Worm (Caenorhabditis elegans) whole organism, mixed stage, embryonic: Measurements from ENCODE around the gene str-240.

ENCODE experiments used
- M03D4.4 ChIP-seq: sonication (generic microtip); optimal IDR thresholded peaks from 2 replicates; lab custom pipeline; 2017; ENCODE audit warnings: mild to moderate bottlenecking, missing genetic modification characterization, missing compliant biosample characterization
- blmp-1 ChIP-seq: fragments of 150-350 bp; optimal IDR thresholded peaks from 2 replicates; lab custom pipeline; 2014; ENCODE audit warnings: missing biosample characterization, missing genetic modification characterization
- ceh-39 ChIP-seq: fragments of 150-350 bp; optimal IDR thresholded peaks from 2 replicates; lab custom pipeline; 2014; ENCODE audit warnings: missing biosample characterization, missing genetic modification characterization
- ceh-43 ChIP-seq: fragments of 200-800 bp; sonication (Bioruptor generic); optimal IDR thresholded peaks from 2 replicates; lab custom pipeline; 2018; ENCODE audit warnings: mild to moderate bottlenecking, missing genetic modification characterization, moderate library complexity, missing compliant biosample characterization
- ceh-83 ChIP-seq: fragments of 200-800 bp; sonication (Bioruptor generic); optimal IDR thresholded peaks from 2 replicates; lab custom pipeline; 2018; ENCODE audit warnings: mild to moderate bottlenecking, missing genetic modification characterization, missing compliant biosample characterization
- cnd-1 ChIP-seq: fragments of 200-800 bp; sonication (Bioruptor generic); optimal IDR thresholded peaks from 2 replicates; lab custom pipeline; 2018; ENCODE audit warnings: mild to moderate bottlenecking, missing genetic modification characterization, missing compliant biosample characterization
- drap-1 ChIP-seq: fragments of 200-800 bp; sonication (Bioruptor generic); optimal IDR thresholded peaks from 3 replicates; lab custom pipeline; 2018; ENCODE audit warnings: mild to moderate bottlenecking, missing genetic modification characterization, missing compliant biosample characterization
- elt-1 ChIP-seq: sonication (generic microtip); optimal IDR thresholded peaks from 2 replicates; lab custom pipeline; 2017; ENCODE audit warnings: missing genetic modification characterization, mild to moderate bottlenecking, missing compliant biosample characterization, antibody characterized with exemption, moderate library complexity, borderline replicate concordance; ENCODE audit not compliant: insufficient read depth
- elt-3 ChIP-seq: fragments of 150-350 bp; optimal IDR thresholded peaks from 2 replicates; lab custom pipeline; 2014; ENCODE audit warnings: missing biosample characterization, missing genetic modification characterization
- ham-2 ChIP-seq: fragments of 200-800 bp; sonication (Bioruptor generic); optimal IDR thresholded peaks from 2 replicates; lab custom pipeline; 2018; ENCODE audit warnings: mild to moderate bottlenecking, missing genetic modification characterization, missing compliant biosample characterization
- hlh-1 ChIP-seq: fragments of 150-350 bp; optimal IDR thresholded peaks from 2 replicates; lab custom pipeline; 2014; ENCODE audit warnings: missing biosample characterization, missing genetic modification reagents, missing genetic modification characterization
- lin-13 ChIP-seq: fragments of 150-350 bp; optimal IDR thresholded peaks from 2 replicates; lab custom pipeline; 2014; ENCODE audit warnings: missing biosample characterization, missing genetic modification characterization
- lsy-2 ChIP-seq: fragments of 150-350 bp; optimal IDR thresholded peaks from 2 replicates; lab custom pipeline; 2014; ENCODE audit warnings: missing biosample characterization, missing genetic modification characterization
- mab-5 ChIP-seq: fragments of 150-350 bp; optimal IDR thresholded peaks from 2 replicates; lab custom pipeline; 2014; ENCODE audit warnings: missing biosample characterization, missing genetic modification characterization
- mep-1 ChIP-seq: fragments of 150-350 bp; optimal IDR thresholded peaks from 2 replicates; lab custom pipeline; 2017; ENCODE audit warnings: missing biosample characterization, missing genetic modification reagents, missing genetic modification characterization, inconsistent platforms
- mls-2 ChIP-seq: sonication (generic microtip); optimal IDR thresholded peaks from 2 replicates; lab custom pipeline; 2016; ENCODE audit warnings: mild to moderate bottlenecking, missing genetic modification characterization, moderate library complexity, missing compliant biosample characterization
- nhr-12 ChIP-seq: fragments of 150-350 bp; optimal IDR thresholded peaks from 2 replicates; lab custom pipeline; 2014; ENCODE audit warnings: missing biosample characterization, missing genetic modification characterization
- nhr-2 ChIP-seq: fragments of 150-350 bp; optimal IDR thresholded peaks from 2 replicates; lab custom pipeline; 2014; ENCODE audit warnings: missing biosample characterization, missing genetic modification characterization
- nhr-237 ChIP-seq: fragments of 150-350 bp; optimal IDR thresholded peaks from 2 replicates; lab custom pipeline; 2014; ENCODE audit warnings: missing biosample characterization, missing genetic modification characterization
- nhr-28 ChIP-seq: fragments of 150-350 bp; optimal IDR thresholded peaks from 2 replicates; lab custom pipeline; 2014; ENCODE audit warnings: missing biosample characterization, missing genetic modification characterization
- nhr-76 ChIP-seq: sonication (generic microtip); optimal IDR thresholded peaks from 2 replicates; lab custom pipeline; 2017; ENCODE audit warnings: missing biosample characterization, missing genetic modification characterization
- pha-4 ChIP-seq: fragments of 150-350 bp; optimal IDR thresholded peaks from 2 replicates; lab custom pipeline; 2018; ENCODE audit warnings: missing biosample characterization, missing genetic modification reagents, missing genetic modification characterization
- sem-2 ChIP-seq: fragments of 200-800 bp; sonication (Bioruptor generic); optimal IDR thresholded peaks from 2 replicates; lab custom pipeline; 2018; ENCODE audit warnings: mild to moderate bottlenecking, missing genetic modification characterization, missing compliant biosample characterization
- snpc-4 ChIP-seq: fragments of 150-350 bp; optimal IDR thresholded peaks from 2 replicates; lab custom pipeline; 2014; ENCODE audit warnings: missing biosample characterization, missing genetic modification characterization
- sptf-1 ChIP-seq: sonication (generic microtip); optimal IDR thresholded peaks from 2 replicates; lab custom pipeline; 2017; ENCODE audit warnings: mild to moderate bottlenecking, missing genetic modification characterization, moderate library complexity, missing compliant biosample characterization
- tbx-8 ChIP-seq: fragments of 200-800 bp; sonication (Bioruptor generic); optimal IDR thresholded peaks from 2 replicates; lab custom pipeline; 2018; ENCODE audit warnings: mild to moderate bottlenecking, missing genetic modification characterization, moderate library complexity, missing compliant biosample characterization
- unc-39 ChIP-seq: fragments of 150-350 bp; optimal IDR thresholded peaks from 2 replicates; lab custom pipeline; 2014; ENCODE audit warnings: missing biosample characterization, missing genetic modification characterization
- zip-8 ChIP-seq: fragments of 150-350 bp; optimal IDR thresholded peaks from 2 replicates; lab custom pipeline; 2014; ENCODE audit warnings: missing biosample characterization, missing genetic modification characterization
- ztf-11 ChIP-seq: fragments of 150-350 bp; optimal IDR thresholded peaks from 2 replicates; lab custom pipeline; 2014; ENCODE audit warnings: missing biosample characterization, missing genetic modification characterization

Gene str-240

DNA sequence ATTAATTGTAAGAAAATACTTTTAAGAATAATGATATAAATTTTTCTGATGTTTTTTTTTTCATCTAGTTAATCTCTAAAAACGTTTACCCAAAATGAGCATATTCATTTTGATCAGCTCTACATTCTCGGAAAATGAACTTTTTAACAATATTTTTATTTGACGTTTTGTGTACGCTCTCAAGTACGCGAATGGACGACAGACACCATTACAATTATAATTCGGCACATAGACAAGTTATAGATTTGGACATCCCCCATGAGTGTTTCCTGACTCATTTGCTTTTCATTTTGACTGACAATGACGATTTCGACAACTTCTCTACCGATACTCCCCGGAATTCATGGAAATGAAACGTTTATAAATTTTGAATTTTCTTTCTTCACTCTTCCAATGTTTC, 22.6 kb downstream of the str-240 start, which contains the start of gene sru-27:
Gene sru-27 (plus strand): TSS at position 301 of the 400 bp plus-strand sequence.
- TF ChIP-seq nhr-76 (no peak), sem-2 (GFP tag; lab: Kevin White, UChicago) (no peak), ceh-39 (tag; lab: Kevin White, UChicago) (no peak), ztf-11 (tag; lab: Kevin White, UChicago) (no peak)
- TF ChIP-seq, all 35 proteins: peak for 0

DNA sequence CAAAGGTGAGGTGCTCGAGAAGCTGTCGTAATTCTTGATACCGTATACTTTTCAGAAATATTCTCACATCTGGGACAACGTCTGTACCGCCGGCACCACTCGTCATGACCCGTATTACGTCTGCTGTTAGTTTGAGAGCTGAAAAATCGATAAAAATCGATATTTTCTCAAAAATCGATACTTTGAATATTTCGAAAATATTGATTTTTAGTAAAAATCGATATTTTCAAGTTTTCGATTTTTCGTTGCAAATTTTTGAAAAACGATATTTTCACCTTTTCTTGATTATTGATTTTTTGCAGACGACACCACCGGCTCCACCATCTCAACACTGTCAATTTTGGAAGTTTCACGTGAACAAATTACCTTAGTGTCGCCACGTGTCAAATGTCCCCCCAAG, 26.0 kb downstream of the str-240 start:
- no peak for TF ChIP-seq sem-2 (GFP tag; lab: Kevin White, UChicago)
- no peak for TF ChIP-seq elt-3 (tag; lab: Kevin White, UChicago)
- TF ChIP-seq sptf-1: no peak
- no peak for TF ChIP-seq lin-13
- TF ChIP-seq lsy-2: no peak
- no peak for TF ChIP-seq nhr-76
- no peak for TF ChIP-seq ceh-43 (GFP tag; lab: Kevin White, UChicago)
- no peak for TF ChIP-seq zip-8
- TF ChIP-seq blmp-1 (tag; lab: Kevin White, UChicago): no peak
- no peak for TF ChIP-seq ham-2 (GFP tag; lab: Kevin White, UChicago)
- TF ChIP-seq drap-1 (GFP tag; lab: Kevin White, UChicago): no peak
- no peak for TF ChIP-seq mep-1

DNA sequence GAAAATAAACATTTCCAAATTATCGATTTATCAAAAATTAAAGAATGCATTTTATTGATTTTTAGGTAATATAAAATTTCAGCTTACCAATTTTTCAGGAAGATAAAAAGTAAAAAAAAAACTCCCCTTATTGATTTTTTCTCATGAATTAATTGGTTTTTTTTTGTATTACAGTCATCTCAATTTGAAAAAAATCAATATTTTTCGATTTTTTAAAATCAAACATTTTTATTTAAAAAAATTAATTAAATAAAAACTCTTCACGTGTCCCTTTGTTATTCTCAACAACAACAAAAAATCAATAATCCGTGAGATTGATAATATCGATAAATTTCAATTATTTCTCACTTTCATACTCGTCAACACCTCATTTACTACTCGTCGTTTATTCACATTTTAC, 26.4 kb downstream of the str-240 start, which contains the start of gene C38C3.3:
Gene C38C3.3 (plus strand): TSS at position 301 of the 400 bp plus-strand sequence.
- TF ChIP-seq cnd-1 (tag; lab: Kevin White, UChicago) (no peak), nhr-12 (tag; lab: Kevin White, UChicago) (no peak), pha-4 (tag; lab: Kevin White, UChicago) (no peak), sem-2 (GFP tag; lab: Kevin White, UChicago) (no peak), sptf-1 (no peak)

DNA sequence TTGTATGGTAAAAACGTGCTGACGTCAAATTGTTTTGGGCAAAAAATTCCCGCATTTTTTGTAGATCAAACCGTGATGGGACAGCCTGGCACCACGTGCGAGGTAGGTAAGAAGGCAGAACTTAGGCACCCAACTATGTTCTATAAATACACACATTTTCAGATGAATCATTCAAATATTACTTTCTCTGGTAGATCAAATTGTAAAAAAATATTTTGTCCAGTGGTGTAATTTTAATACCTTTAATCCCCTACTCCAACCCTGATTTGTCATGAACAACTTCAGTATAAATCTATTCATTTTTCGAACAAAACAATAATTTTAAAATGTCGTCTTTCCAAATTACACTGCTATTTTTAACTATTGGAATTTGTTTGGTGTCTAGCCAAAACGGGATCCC, 27.3 kb downstream of the str-240 start, which contains the start of gene spig-7:
Gene spig-7 (plus strand): TSS at position 301 of the 400 bp plus-strand sequence.
- TF ChIP-seq elt-3 (tag; lab: Kevin White, UChicago) (no peak), unc-39 (tag; lab: Kevin White, UChicago) (no peak)

DNA sequence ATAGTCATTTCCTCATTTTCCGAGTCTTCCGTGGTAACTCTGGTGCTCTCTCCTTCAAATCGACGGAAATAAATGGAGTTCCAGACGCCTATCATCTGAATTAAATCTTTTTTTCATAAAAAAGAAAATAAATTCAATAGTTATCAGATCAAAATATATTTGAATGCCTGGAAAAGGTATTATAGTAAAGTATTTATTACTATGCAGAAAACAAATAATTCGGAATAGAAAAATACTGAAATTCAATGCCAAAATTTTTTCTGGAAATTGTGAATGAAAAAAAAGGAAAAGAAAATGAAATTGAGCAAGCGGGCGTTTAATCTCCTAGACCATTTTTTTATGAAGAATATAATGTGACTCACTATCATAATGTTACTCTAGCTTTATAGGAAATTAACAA, 30.2 kb downstream of the str-240 start, which contains the start of gene C38C3.6:
Gene C38C3.6 (minus strand): TSS at position 101 of the 400 bp plus-strand sequence.
- TF ChIP-seq ztf-11 (tag; lab: Kevin White, UChicago) (no peak), nhr-28 (tag; lab: Kevin White, UChicago) (no peak), mab-5 (tag; lab: Kevin White, UChicago) (no peak), ceh-83 (GFP tag; lab: Kevin White, UChicago) (no peak), sptf-1 (no peak)

DNA sequence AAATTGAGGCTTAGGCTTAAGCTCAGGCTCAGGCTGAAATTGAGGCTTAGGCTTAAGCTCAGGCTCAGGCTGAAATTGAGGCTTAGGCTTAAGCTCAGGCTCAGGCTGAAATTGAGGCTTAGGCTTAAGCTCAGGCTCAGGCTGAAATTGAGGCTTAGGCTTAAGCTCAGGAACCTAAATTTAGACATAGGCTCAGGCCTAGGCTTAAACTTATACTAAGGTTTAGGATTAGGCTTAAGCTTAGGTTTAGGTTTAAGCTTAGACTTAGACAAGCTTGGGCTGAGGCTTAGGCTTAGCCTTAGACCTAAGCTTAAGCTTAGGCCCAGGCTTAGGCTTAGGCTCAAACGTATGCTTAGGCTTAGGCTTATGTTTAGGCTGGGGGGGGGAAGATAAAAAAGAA, 30.9 kb downstream of the str-240 start:
- TF ChIP-seq ham-2 (GFP tag; lab: Kevin White, UChicago): peak; percentile 22

DNA sequence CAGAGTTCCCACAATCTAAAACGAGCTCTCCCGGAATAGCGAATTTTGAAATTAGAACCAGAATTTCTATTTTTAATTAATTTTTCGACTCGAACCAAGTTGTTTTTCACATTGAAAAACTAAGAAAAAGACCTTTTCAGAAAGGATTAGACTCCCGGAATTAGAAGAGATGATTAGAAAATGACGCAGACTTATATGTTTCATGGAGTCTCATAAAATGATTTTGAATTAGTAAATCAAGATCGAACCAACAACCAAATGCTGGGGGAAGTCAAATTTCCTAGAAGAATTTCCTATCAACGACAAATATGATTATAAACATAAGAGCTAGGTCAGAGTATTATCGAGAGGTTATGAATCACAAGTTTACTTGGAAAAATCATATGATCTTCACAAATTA, 33.1 kb downstream of the str-240 start:
- TF ChIP-seq M03D4.4: no peak
- TF ChIP-seq sptf-1: no peak
- TF ChIP-seq snpc-4 (tag; lab: Kevin White, UChicago): no peak
- no peak for TF ChIP-seq ham-2 (GFP tag; lab: Kevin White, UChicago)
- no peak for TF ChIP-seq nhr-237
- no peak for TF ChIP-seq nhr-2
- no peak for TF ChIP-seq ceh-83 (GFP tag; lab: Kevin White, UChicago)
- no peak for TF ChIP-seq mls-2 (tag; lab: Kevin White, UChicago)
- no peak for TF ChIP-seq nhr-12 (tag; lab: Kevin White, UChicago)
- TF ChIP-seq pha-4 (tag; lab: Kevin White, UChicago): no peak
- TF ChIP-seq nhr-28 (tag; lab: Kevin White, UChicago): no peak
- TF ChIP-seq elt-1 (tag; lab: Kevin White, UChicago): no peak
- TF ChIP-seq blmp-1 (tag; lab: Kevin White, UChicago): no peak
- no peak for TF ChIP-seq nhr-76
- no peak for TF ChIP-seq elt-3 (tag; lab: Kevin White, UChicago)
- TF ChIP-seq tbx-8 (GFP tag; lab: Kevin White, UChicago): no peak
- no peak for TF ChIP-seq hlh-1 (tag; lab: Kevin White, UChicago)
- TF ChIP-seq sem-2 (GFP tag; lab: Kevin White, UChicago): no peak
- no peak for TF ChIP-seq ceh-43 (GFP tag; lab: Kevin White, UChicago)
